Fruit fly (Drosophila melanogaster): ENCODE results near the gene gb.

dm6 chr3R:27061916-27062315 is 50.2 kb downstream of the gb start, which contains the start of gene CG34292:
- TF ChIP-seq CG8478 (optimal IDR thresholded peaks at IDR 0.05) (no peak), CTCF (optimal IDR thresholded peaks at IDR 0.05) (no peak)

All from S2 (cell line).